Worm (Caenorhabditis elegans) whole organism, L1 larva: ENCODE measurements around the gene nhx-6.

ENCODE experiments used
- F16B12.6 ChIP-seq: fragments of 150-350 bp; optimal IDR thresholded peaks from 2 replicates; lab custom pipeline; 2014; ENCODE audit warnings: missing biosample characterization, missing genetic modification characterization
- aha-1 ChIP-seq: fragments of 150-350 bp; optimal IDR thresholded peaks from 2 replicates; lab custom pipeline; 2014; ENCODE audit warnings: missing biosample characterization, missing genetic modification characterization
- alr-1 ChIP-seq: fragments of 200-800 bp; sonication (Bioruptor generic); optimal IDR thresholded peaks from 2 replicates; lab custom pipeline; 2018; ENCODE audit warnings: borderline replicate concordance, mild to moderate bottlenecking, missing genetic modification characterization, missing compliant biosample characterization
- aly-2 ChIP-seq: fragments of 150-350 bp; optimal IDR thresholded peaks from 2 replicates; lab custom pipeline; 2014; ENCODE audit warnings: missing biosample characterization, missing genetic modification characterization
- blmp-1 ChIP-seq: fragments of 150-350 bp; optimal IDR thresholded peaks from 2 replicates; lab custom pipeline; 2014; ENCODE audit warnings: missing biosample characterization, missing genetic modification characterization
- ceh-8 ChIP-seq: fragments of 200-800 bp; sonication (Bioruptor generic); optimal IDR thresholded peaks from 2 replicates; lab custom pipeline; 2018; ENCODE audit warnings: mild to moderate bottlenecking, missing genetic modification characterization, moderate library complexity, missing compliant biosample characterization
- ceh-82 ChIP-seq, 3 experiments: fragments of 150-350 bp in 1 of 3; sonication (generic microtip) in 2 of 3; optimal IDR thresholded peaks; 2 replicates each; lab custom pipeline; 2014 to 2017; ENCODE audit warnings: missing biosample characterization in 3 of 3, missing genetic modification characterization in 3 of 3
- ceh-90 ChIP-seq: sonication (generic microtip); optimal IDR thresholded peaks from 2 replicates; lab custom pipeline; 2016; ENCODE audit warnings: missing genetic modification characterization, missing compliant biosample characterization
- dpl-1 ChIP-seq, 3 experiments: fragments of 150-350 bp in 2 of 3; sonication (generic microtip) in 1 of 3; optimal IDR thresholded peaks; 2 replicates each; lab custom pipeline; 2014 to 2017; ENCODE audit warnings: missing biosample characterization in 3 of 3, missing genetic modification characterization in 3 of 3, missing genetic modification reagents in 3 of 3
- dsc-1 ChIP-seq: sonication (generic microtip); optimal IDR thresholded peaks from 2 replicates; lab custom pipeline; 2016; ENCODE audit warnings: mild to moderate bottlenecking, missing genetic modification characterization, missing compliant biosample characterization
- egl-13 ChIP-seq: sonication (generic microtip); optimal IDR thresholded peaks from 2 replicates; lab custom pipeline; 2016; ENCODE audit warnings: missing genotype, missing genetic modification reagents, missing genetic modification characterization, missing compliant biosample characterization
- elt-2 ChIP-seq: sonication (generic microtip); optimal IDR thresholded peaks from 2 replicates; lab custom pipeline; 2016; ENCODE audit warnings: missing genetic modification characterization, mild to moderate bottlenecking, inconsistent platforms, missing compliant biosample characterization, missing genetic modification reagents
- elt-3 ChIP-seq, 6 experiments: fragments of 150-350 bp in 1 of 6; sonication (generic microtip); optimal IDR thresholded peaks; 2 replicates each; lab custom pipeline; 2017 to 2018; ENCODE audit warnings: missing biosample characterization in 6 of 6, missing genetic modification characterization in 6 of 6, inconsistent platforms in 1 of 6
- fos-1 ChIP-seq: fragments of 150-350 bp; optimal IDR thresholded peaks from 2 replicates; lab custom pipeline; 2014; ENCODE audit warnings: missing biosample characterization, missing genetic modification characterization
- grh-1 ChIP-seq: fragments of 200-800 bp; sonication (Bioruptor generic); IDR thresholded peaks from 2 replicates; pipeline ENCODE4 v1.3.6; 2022; ENCODE audit warnings: missing genetic modification reagents, missing genetic modification characterization, missing compliant biosample characterization
- hlh-17 ChIP-seq: fragments of 200-800 bp; sonication (Bioruptor generic); optimal IDR thresholded peaks from 2 replicates; lab custom pipeline; 2018; ENCODE audit warnings: missing genetic modification characterization, mild to moderate bottlenecking, missing compliant biosample characterization, moderate library complexity, borderline replicate concordance
- hpl-2 ChIP-seq: fragments of 150-350 bp; optimal IDR thresholded peaks from 2 replicates; lab custom pipeline; 2014; ENCODE audit warnings: missing biosample characterization, missing genetic modification reagents, missing genetic modification characterization
- jun-1 ChIP-seq: fragments of 150-350 bp; optimal IDR thresholded peaks from 2 replicates; lab custom pipeline; 2014; ENCODE audit warnings: missing biosample characterization, missing genetic modification reagents, missing genetic modification characterization
- lin-14 ChIP-seq: fragments of 200-800 bp; sonication (Bioruptor generic); optimal IDR thresholded peaks from 2 replicates; lab custom pipeline; 2018; ENCODE audit warnings: mild to moderate bottlenecking, missing genetic modification characterization, moderate library complexity, missing compliant biosample characterization
- lin-35 ChIP-seq, 2 experiments: fragments of 150-350 bp; optimal IDR thresholded peaks; 2 replicates each; lab custom pipeline; 2014; ENCODE audit warnings: missing biosample characterization in 2 of 2, missing genetic modification characterization in 2 of 2, missing genetic modification reagents in 2 of 2
- lin-39 ChIP-seq: fragments of 150-350 bp; optimal IDR thresholded peaks from 2 replicates; lab custom pipeline; 2014; ENCODE audit warnings: missing biosample characterization, missing genetic modification reagents, missing genetic modification characterization
- lsy-2 ChIP-seq, 2 experiments: fragments of 150-350 bp; optimal IDR thresholded peaks; 2 replicates each; lab custom pipeline; 2014; ENCODE audit warnings: missing biosample characterization in 2 of 2, missing genetic modification characterization in 2 of 2
- mdl-1 ChIP-seq, 2 experiments: fragments of 150-350 bp; optimal IDR thresholded peaks; 2 replicates each; lab custom pipeline; 2014 to 2017; ENCODE audit warnings: missing biosample characterization in 2 of 2, missing genetic modification characterization in 2 of 2, inconsistent platforms in 1 of 2
- mef-2 ChIP-seq: fragments of 150-350 bp; optimal IDR thresholded peaks from 2 replicates; lab custom pipeline; 2014; ENCODE audit warnings: missing biosample characterization, missing genetic modification characterization
- mep-1 ChIP-seq: fragments of 150-350 bp; optimal IDR thresholded peaks from 2 replicates; lab custom pipeline; 2014; ENCODE audit warnings: missing biosample characterization, missing genetic modification characterization
- nhr-11 ChIP-seq: fragments of 150-350 bp; optimal IDR thresholded peaks from 2 replicates; lab custom pipeline; 2014; ENCODE audit warnings: missing biosample characterization, missing genetic modification characterization
- nhr-12 ChIP-seq: sonication (generic microtip); optimal IDR thresholded peaks from 2 replicates; lab custom pipeline; 2017; ENCODE audit warnings: missing biosample characterization, missing genetic modification characterization
- nhr-237 ChIP-seq: fragments of 150-350 bp; optimal IDR thresholded peaks from 2 replicates; lab custom pipeline; 2014; ENCODE audit warnings: missing biosample characterization, missing genetic modification characterization
- nhr-47 ChIP-seq: sonication (generic microtip); optimal IDR thresholded peaks from 2 replicates; lab custom pipeline; 2016; ENCODE audit warnings: mild to moderate bottlenecking, missing genetic modification characterization, moderate library complexity, missing compliant biosample characterization
- nhr-71 ChIP-seq: sonication (generic microtip); optimal IDR thresholded peaks from 2 replicates; lab custom pipeline; 2016; ENCODE audit warnings: mild to moderate bottlenecking, missing genetic modification characterization, moderate library complexity, missing compliant biosample characterization
- nhr-85 ChIP-seq: sonication (generic microtip); peaks from one replicate; lab custom pipeline; 2016; ENCODE audit warnings: missing genetic modification characterization, inconsistent platforms, missing compliant biosample characterization
- nhr-90 ChIP-seq: sonication (generic microtip); optimal IDR thresholded peaks from 2 replicates; lab custom pipeline; 2016; ENCODE audit warnings: mild to moderate bottlenecking, missing genetic modification characterization, missing compliant biosample characterization; ENCODE audit not compliant: poor library complexity
- rnt-1 ChIP-seq: sonication (generic microtip); optimal IDR thresholded peaks from 2 replicates; lab custom pipeline; 2016; ENCODE audit warnings: mild to moderate bottlenecking, missing genetic modification characterization, moderate library complexity, missing compliant biosample characterization
- skn-1 ChIP-seq: fragments of 150-350 bp; optimal IDR thresholded peaks from 2 replicates; lab custom pipeline; 2014; ENCODE audit warnings: missing biosample characterization, missing genetic modification characterization
- snpc-4 ChIP-seq: fragments of 150-350 bp; optimal IDR thresholded peaks from 2 replicates; lab custom pipeline; 2014; ENCODE audit warnings: missing biosample characterization, missing genetic modification characterization
- snu-23 ChIP-seq: sonication (generic microtip); optimal IDR thresholded peaks from 2 replicates; lab custom pipeline; 2016; ENCODE audit warnings: missing genetic modification characterization, missing compliant biosample characterization
- swsn-7 ChIP-seq: sonication (generic microtip); optimal IDR thresholded peaks from 2 replicates; lab custom pipeline; 2016; ENCODE audit warnings: missing genetic modification characterization, missing compliant biosample characterization
- tlp-1 ChIP-seq: fragments of 150-350 bp; optimal IDR thresholded peaks from 2 replicates; lab custom pipeline; 2014; ENCODE audit warnings: missing biosample characterization, missing genetic modification characterization
- unc-130 ChIP-seq: fragments of 150-350 bp; optimal IDR thresholded peaks from 2 replicates; lab custom pipeline; 2017; ENCODE audit warnings: missing biosample characterization, missing genetic modification characterization, inconsistent platforms
- unc-98 ChIP-seq: fragments of 200-800 bp; sonication (Bioruptor generic); IDR thresholded peaks from 2 replicates; pipeline ENCODE4 v1.3.6; 2022; ENCODE audit warnings: missing genetic modification characterization, missing compliant biosample characterization
- zip-4 ChIP-seq: fragments of 200-800 bp; sonication (Bioruptor generic); optimal IDR thresholded peaks from 2 replicates; lab custom pipeline; 2018; ENCODE audit warnings: mild to moderate bottlenecking, missing genetic modification characterization, moderate library complexity, missing compliant biosample characterization
- ztf-4 ChIP-seq: fragments of 150-350 bp; optimal IDR thresholded peaks from 2 replicates; lab custom pipeline; 2014; ENCODE audit warnings: missing biosample characterization, missing genetic modification characterization

nhx-6 gene

ce11 chrII:1663516-1663915 lies 7.1 kb upstream of the nhx-6 start, which contains the start of gene duxl-1 (continued):
- TF ChIP-seq unc-98 (GFP tag; lab: Robert Waterston, UW), result no peak
- no peak for TF ChIP-seq tlp-1 (tag; lab: Kevin White, UChicago)
- peak in 1 of 2 experiments; percentile 12 for TF ChIP-seq mdl-1 (tag; optimal IDR thresholded peaks at IDR 0.05; lab: Kevin White, UChicago)
- TF ChIP-seq dsc-1, result no peak
- no peak for TF ChIP-seq nhr-71 (tag; lab: Kevin White, UChicago)
- TF ChIP-seq F16B12.6 (tag; lab: Kevin White, UChicago), result no peak
- TF ChIP-seq alr-1 (tag; lab: Kevin White, UChicago), result no peak
- TF ChIP-seq swsn-7 (tag; lab: Kevin White, UChicago), result no peak
- TF ChIP-seq nhr-11 (tag; lab: Kevin White, UChicago), result no peak
- no peak for TF ChIP-seq snpc-4 (tag; lab: Kevin White, UChicago)
- no peak for TF ChIP-seq aly-2 (tag; lab: Kevin White, UChicago)
- peak; percentile 24 for TF ChIP-seq rnt-1 (tag; lab: Kevin White, UChicago)
- TF ChIP-seq nhr-47 (tag; lab: Kevin White, UChicago), result no peak
- no peak for TF ChIP-seq jun-1 (tag; lab: Kevin White, UChicago)
- TF ChIP-seq elt-3 (tag; optimal IDR thresholded peaks at IDR 0.05; lab: Kevin White, UChicago), result no peak
- no peak for TF ChIP-seq ceh-8 (GFP tag; lab: Kevin White, UChicago)
- no peak for TF ChIP-seq snu-23 (GFP tag; lab: Kevin White, UChicago)
- TF ChIP-seq ztf-4, result no peak
- TF ChIP-seq lsy-2 (tag; optimal IDR thresholded peaks at IDR 0.05; lab: Kevin White, UChicago), result peak in 1 of 2 experiments; percentile 38
- peak in 1 of 2 experiments; percentile 44 for TF ChIP-seq lin-35 (GFP tag; optimal IDR thresholded peaks at IDR 0.05; lab: Kevin White, UChicago)
- peak; percentile 63 for TF ChIP-seq lin-14 (GFP tag; lab: Kevin White, UChicago)
- TF ChIP-seq grh-1, result no peak
- TF ChIP-seq zip-4 (GFP tag; lab: Kevin White, UChicago), result no peak
- no peak for TF ChIP-seq skn-1
- TF ChIP-seq hpl-2 (GFP tag; lab: Kevin White, UChicago), result no peak
- peak; percentile 21 for TF ChIP-seq nhr-90
- no peak for TF ChIP-seq blmp-1
- no peak for TF ChIP-seq fos-1 (tag; lab: Kevin White, UChicago)

ce11 chrII:1666025-1666424 lies 4.6 kb upstream of the nhx-6 start, which contains the start of gene srlf-29:
Gene srlf-29, plus strand, starts transcription at chrII:1666325.
- TF ChIP-seq swsn-7 (tag; lab: Kevin White, UChicago) (no peak), blmp-1 (no peak), elt-2 (tag; lab: Kevin White, UChicago) (no peak), nhr-237 (tag; lab: Kevin White, UChicago) (no peak), aha-1 (no peak), mef-2 (tag; lab: Kevin White, UChicago) (no peak), nhr-11 (tag; lab: Kevin White, UChicago) (no peak), mdl-1 (tag; optimal IDR thresholded peaks at IDR 0.05; lab: Kevin White, UChicago) (no peak)

- TF ChIP-seq ceh-90 (tag; lab: Kevin White, UChicago) (no peak), nhr-71 (tag; lab: Kevin White, UChicago) (no peak), nhr-85 (tag; lab: Kevin White, UChicago) (no peak), unc-130 (tag; lab: Kevin White, UChicago) (no peak), mep-1 (tag; lab: Kevin White, UChicago) (no peak), hlh-17 (GFP tag; lab: Kevin White, UChicago) (no peak), aha-1 (no peak), nhr-90 (no peak), dpl-1 (GFP tag; optimal IDR thresholded peaks at IDR 0.05; lab: Kevin White, UChicago) (no peak), egl-13 (tag; lab: Kevin White, UChicago) (no peak), elt-3 (tag; optimal IDR thresholded peaks at IDR 0.05; lab: Kevin White, UChicago) (no peak), nhr-12 (tag; lab: Kevin White, UChicago) (no peak), skn-1 (no peak), blmp-1 (no peak), ceh-82 (tag; optimal IDR thresholded peaks at IDR 0.05; lab: Kevin White, UChicago) (no peak), snpc-4 (tag; lab: Kevin White, UChicago) (no peak), lin-39 (no peak)
These were observed 1.7 kb upstream of the nhx-6 start, which contains the start of gene srw-97 for ce11 chrII:1668913-1669312. Gene srw-97, minus strand, starts transcription at chrII:1669013.
